Fruit fly (Drosophila melanogaster): ENCODE measurements around the gene CG4022.

CG4022 gene

DNA sequence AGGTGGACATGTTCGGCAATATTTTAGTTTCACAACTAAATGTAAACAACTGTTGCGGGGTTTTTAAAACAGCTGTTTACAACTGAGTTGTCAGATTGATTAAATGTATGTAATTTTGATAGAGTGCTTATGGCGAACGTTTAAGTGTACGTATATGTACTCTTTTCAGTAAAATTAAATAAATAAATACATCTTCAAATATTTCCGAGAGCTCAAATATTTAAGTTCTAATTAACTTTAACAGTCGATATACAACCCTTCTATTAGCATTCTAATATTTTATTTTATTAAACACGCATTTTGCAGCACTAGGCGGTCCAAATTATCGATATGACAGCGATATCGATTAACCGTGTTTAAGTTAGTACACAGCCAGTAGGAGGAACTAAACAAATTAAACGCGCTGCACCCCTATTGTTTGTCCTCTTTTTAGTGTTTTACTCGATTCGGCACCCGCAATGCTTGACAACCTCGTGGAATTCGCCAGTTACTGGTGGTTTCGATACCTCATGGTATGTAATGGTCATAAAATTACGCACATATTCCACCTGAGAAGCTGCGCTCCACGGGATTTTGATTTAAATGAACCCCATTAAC is 41.0 kb upstream of the CG4022 start, which contains the start of the genes CG3448 and ghi (continued):
- no peak for TF ChIP-seq her (GFP tag; optimal IDR thresholded peaks at IDR 0.05)
- peak; percentile 73; the same call in 1 of the 2 replicates for TF ChIP-seq amos (GFP tag; IDR thresholded peaks at IDR 0.05; ENCODE audit: partially characterized antibody)
- peak; percentile 74 for TF ChIP-seq CG34224 (GFP tag; IDR thresholded peaks at IDR 0.05; ENCODE audit: partially characterized antibody)
- TF ChIP-seq sna (GFP tag; IDR thresholded peaks at IDR 0.05; ENCODE audit: partially characterized antibody) = peak; percentile 90
- no peak for TF ChIP-seq ato (GFP tag; IDR thresholded peaks at IDR 0.05; ENCODE audit: partially characterized antibody)
- TF ChIP-seq CoRest (tag; optimal IDR thresholded peaks at IDR 0.05) = peak; percentile 54
- TF ChIP-seq Dp (GFP tag; optimal IDR thresholded peaks at IDR 0.05) = peak; percentile 61
- TF ChIP-seq corto (GFP tag; optimal IDR thresholded peaks at IDR 0.05) = peak; percentile 56
- TF ChIP-seq CG8359 (GFP tag; optimal IDR thresholded peaks at IDR 0.05; ENCODE audit: borderline replicate concordance) = no peak
- TF ChIP-seq pzg (GFP tag; optimal IDR thresholded peaks at IDR 0.05) = peak; percentile 69
- TF ChIP-seq dmrt99B (tag; optimal IDR thresholded peaks at IDR 0.05) = peak; percentile 69
- peak; percentile 41 for TF ChIP-seq CG30020 (tag; optimal IDR thresholded peaks at IDR 0.05)
- no peak for TF ChIP-seq CG3838 (GFP tag; optimal IDR thresholded peaks at IDR 0.05)
- TF ChIP-seq Elba2 (GFP tag; optimal IDR thresholded peaks at IDR 0.05) = peak; percentile 17
- TF ChIP-seq Side (GFP tag; optimal IDR thresholded peaks at IDR 0.05) = peak; percentile 26
- peak; percentile 27; the same call in 1 of the 2 replicates for TF ChIP-seq Taf1 (GFP tag; IDR thresholded peaks at IDR 0.05)
- TF ChIP-seq lmd (GFP tag; IDR thresholded peaks at IDR 0.05) = peak; percentile 73
- TF ChIP-seq CG2712 (tag; optimal IDR thresholded peaks at IDR 0.05) = peak; percentile 72
- peak; percentile 25 for TF ChIP-seq Deaf1 (tag; optimal IDR thresholded peaks at IDR 0.05)
- TF ChIP-seq dimm (GFP tag; IDR thresholded peaks at IDR 0.05) = no peak
- TF ChIP-seq CG4404 (GFP tag; IDR thresholded peaks at IDR 0.05) = peak; percentile 49; the same call in 1 of the 2 replicates
- TF ChIP-seq HLH3B (GFP tag; IDR thresholded peaks at IDR 0.05) = no peak
- peak; percentile 45; the same call in 1 of the 3 replicates for TF ChIP-seq CG14860 (GFP tag; IDR thresholded peaks at IDR 0.05; ENCODE audit: partially characterized antibody)
- TF ChIP-seq CG15696 (tag; optimal IDR thresholded peaks at IDR 0.05) = peak; percentile 74
- TF ChIP-seq CG32767 (GFP tag; IDR thresholded peaks at IDR 0.05) = no peak
- peak; percentile 69 for TF ChIP-seq CG7963 (GFP tag; IDR thresholded peaks at IDR 0.05; ENCODE audit: partially characterized antibody)
- no peak for TF ChIP-seq Hr78 (GFP tag; optimal IDR thresholded peaks at IDR 0.05)
- peak; percentile 13 for TF ChIP-seq Lhr (GFP tag; optimal IDR thresholded peaks at IDR 0.05)
- TF ChIP-seq CG1792 (GFP tag; optimal IDR thresholded peaks at IDR 0.05) = no peak
- no peak for TF ChIP-seq slp2 (GFP tag; optimal IDR thresholded peaks at IDR 0.05)
- TF ChIP-seq ssp (GFP tag; IDR thresholded peaks at IDR 0.05) = peak; percentile 44
- peak; percentile 45 for TF ChIP-seq CG12104 (GFP tag; optimal IDR thresholded peaks at IDR 0.05)
- TF ChIP-seq CG17186 (GFP tag; optimal IDR thresholded peaks at IDR 0.05) = peak; percentile 22
- TF ChIP-seq CG18011 (GFP tag; optimal IDR thresholded peaks at IDR 0.05) = peak; percentile 46
- peak; percentile 14 for TF ChIP-seq vfl (GFP tag; optimal IDR thresholded peaks at IDR 0.05)
- 0 out of 2 replicates have a peak, but pooled peaks have one; percentile 30 for TF ChIP-seq chm (GFP tag; IDR thresholded peaks at IDR 0.05)
- peak; percentile 81 for TF ChIP-seq CG18599 (GFP tag; optimal IDR thresholded peaks at IDR 0.05)
- TF ChIP-seq bowl (GFP tag; IDR thresholded peaks at IDR 0.05) = no peak
- peak; percentile 51; the same call in 2 of the 3 replicates for TF ChIP-seq ci (GFP tag; IDR thresholded peaks at IDR 0.05)
- no peak for TF ChIP-seq ash1 (GFP tag; optimal IDR thresholded peaks at IDR 0.05)
- TF ChIP-seq stc (GFP tag; IDR thresholded peaks at IDR 0.05) = peak; percentile 58
- TF ChIP-seq unpg (GFP tag; optimal IDR thresholded peaks at IDR 0.05) = peak; percentile 62
- peak; percentile 1 for TF ChIP-seq CG18619 (GFP tag; optimal IDR thresholded peaks at IDR 0.05)
- peak; percentile 22; the same call in 1 of the 2 replicates for TF ChIP-seq Rx (GFP tag; IDR thresholded peaks at IDR 0.05)
- peak; percentile 49; the same call in 1 of the 2 replicates for TF ChIP-seq CG3847 (GFP tag; IDR thresholded peaks at IDR 0.05)
- TF ChIP-seq gfzf (GFP tag; optimal IDR thresholded peaks at IDR 0.05) = peak; percentile 1
- peak; percentile 56 for TF ChIP-seq bcd (GFP tag; optimal IDR thresholded peaks at IDR 0.05)
- TF ChIP-seq tin (GFP tag; optimal IDR thresholded peaks at IDR 0.05) = peak; percentile 75

Data from whole organism, embryonic.